Fruit fly (Drosophila melanogaster): ENCODE data around the gene CG13994.

CG13994 gene

dm6 chr2L:6051212-6051621 lies 11.6 kb upstream of the CG13994 start (continued):
- TF ChIP-seq CG16863 (GFP tag; optimal IDR thresholded peaks at IDR 0.05) (peak; percentile 95), fd102C (GFP tag; optimal IDR thresholded peaks at IDR 0.05) (peak; percentile 64), BtbVII (GFP tag; optimal IDR thresholded peaks at IDR 0.05) (peak; percentile 97), Dll (GFP tag; IDR thresholded peaks at IDR 0.05; ENCODE audit: partially characterized antibody) (no peak), CG10565 (GFP tag; optimal IDR thresholded peaks at IDR 0.05) (peak; percentile 80), CG17385 (GFP tag; optimal IDR thresholded peaks at IDR 0.05) (peak; percentile 94), tap (tag; optimal IDR thresholded peaks at IDR 0.05) (peak; percentile 97), cwo (GFP tag; optimal IDR thresholded peaks at IDR 0.05) (peak; percentile 94), Lhr (GFP tag; optimal IDR thresholded peaks at IDR 0.05) (peak; percentile 79), CG2889 (GFP tag; IDR thresholded peaks at IDR 0.05) (peak; percentile 82), CG2875 (GFP tag; optimal IDR thresholded peaks at IDR 0.05) (peak; percentile 92), HHEX (GFP tag; optimal IDR thresholded peaks at IDR 0.05) (peak; percentile 97), CG8290 (GFP tag; optimal IDR thresholded peaks at IDR 0.05) (peak; percentile 88), CG8290 (tag; optimal IDR thresholded peaks at IDR 0.05) (peak; percentile 84 to 98), CG30020 (tag; optimal IDR thresholded peaks at IDR 0.05) (peak; percentile 70), sqz (GFP tag; optimal IDR thresholded peaks at IDR 0.05) (no peak), crol (GFP tag; IDR thresholded peaks at IDR 0.05) (peak; percentile 66), gsb (GFP tag; IDR thresholded peaks at IDR 0.05) (peak; percentile 79), CkIIα-i1 (GFP tag; IDR thresholded peaks at IDR 0.05) (peak; percentile 36; the same call in 1 of the 2 replicates), CG4424 (GFP tag; optimal IDR thresholded peaks at IDR 0.05) (peak; percentile 95), zen2 (GFP tag; IDR thresholded peaks at IDR 0.05; ENCODE audit: partially characterized antibody) (no peak), hth (optimal IDR thresholded peaks at IDR 0.05) (no peak), CG9876 (GFP tag; optimal IDR thresholded peaks at IDR 0.05) (peak; percentile 76), CG8359 (GFP tag; optimal IDR thresholded peaks at IDR 0.05; ENCODE audit: borderline replicate concordance) (peak; percentile 88), MESR4 (GFP tag; optimal IDR thresholded peaks at IDR 0.05) (peak; percentile 46), CG2116 (GFP tag; optimal IDR thresholded peaks at IDR 0.05) (peak; percentile 55), Poxn (GFP tag; IDR thresholded peaks at IDR 0.05) (peak; percentile 76), tio (GFP tag; optimal IDR thresholded peaks at IDR 0.05) (no peak), CG12744 (GFP tag; optimal IDR thresholded peaks at IDR 0.05) (peak; percentile 93), H2.0 (GFP tag; IDR thresholded peaks at IDR 0.05) (peak; percentile 90), CG7987 (GFP tag; optimal IDR thresholded peaks at IDR 0.05) (peak; percentile 93), Hr51 (GFP tag; optimal IDR thresholded peaks at IDR 0.05) (peak; percentile 90 to 98), Xrp1 (GFP tag; IDR thresholded peaks at IDR 0.05) (peak; percentile 96), pum (GFP tag; optimal IDR thresholded peaks at IDR 0.05) (peak; percentile 90), CG17568 (GFP tag; optimal IDR thresholded peaks at IDR 0.05) (no peak), Abd-B (GFP tag; optimal IDR thresholded peaks at IDR 0.05) (peak; percentile 73), hb (GFP tag; IDR thresholded peaks at IDR 0.05; ENCODE audit: partially characterized antibody) (no peak), caup (GFP tag; optimal IDR thresholded peaks at IDR 0.05; ENCODE audit: severe bottlenecking) (peak; percentile 97), CG10274 (GFP tag; optimal IDR thresholded peaks at IDR 0.05) (peak; percentile 84), bsh (GFP tag; optimal IDR thresholded peaks at IDR 0.05) (peak; percentile 93 to 97), seq (GFP tag; IDR thresholded peaks at IDR 0.05) (peak; percentile 97), CG7357 (GFP tag; IDR thresholded peaks at IDR 0.05) (0 out of 3 replicates have a peak, but pooled peaks have one; percentile 76), BEAF-32 (GFP tag; optimal IDR thresholded peaks at IDR 0.05) (no peak), stc (GFP tag; IDR thresholded peaks at IDR 0.05) (peak; percentile 95), az2 (GFP tag; optimal IDR thresholded peaks at IDR 0.05) (peak; percentile 93), org-1 (GFP tag; optimal IDR thresholded peaks at IDR 0.05) (peak; percentile 96), Spps (tag; optimal IDR thresholded peaks at IDR 0.05) (peak; percentile 95), CG12236 (GFP tag; optimal IDR thresholded peaks at IDR 0.05) (peak; percentile 92), CG31388 (GFP tag; optimal IDR thresholded peaks at IDR 0.05) (peak; percentile 71), CG18011 (GFP tag; optimal IDR thresholded peaks at IDR 0.05) (peak; percentile 86)

All from whole organism, embryonic.